Fruit fly (Drosophila melanogaster): ENCODE measurements around the gene Cph.

DNA sequence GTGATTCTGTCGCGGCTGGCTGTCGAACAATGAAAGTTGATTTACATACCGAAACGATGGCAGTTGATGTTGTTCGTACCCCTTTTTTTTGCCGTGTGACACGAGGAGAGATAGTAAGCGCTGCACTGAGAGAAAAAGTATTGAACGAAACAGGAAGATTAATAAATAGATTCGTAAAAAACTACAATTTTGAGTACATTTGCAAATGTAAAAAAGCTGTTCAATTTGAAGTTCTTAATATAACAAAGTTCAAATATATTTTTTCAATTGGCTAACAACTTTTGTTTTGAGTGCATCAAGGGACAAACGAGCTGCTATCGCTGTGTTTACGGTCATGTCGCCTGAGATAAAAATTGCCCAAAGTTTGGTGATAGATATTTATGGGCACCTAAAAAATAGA, 15.5 kb upstream of the Cph start:
- TF ChIP-seq cnc (optimal IDR thresholded peaks at IDR 0.05) (no peak), CG7101 (tag; optimal IDR thresholded peaks at IDR 0.05) (no peak), Mnt (GFP tag; optimal IDR thresholded peaks at IDR 0.05) (no peak), CG12768 (GFP tag; optimal IDR thresholded peaks at IDR 0.05) (no peak), cic (GFP tag; optimal IDR thresholded peaks at IDR 0.05) (no peak), CG14711 (tag; optimal IDR thresholded peaks at IDR 0.05) (no peak), bab1 (GFP tag; optimal IDR thresholded peaks at IDR 0.05) (no peak)
